Fruit fly (Drosophila melanogaster) whole organism, embryonic: ENCODE measurements around the gene mthl1.
A peak's percentile ranks its signal among the peaks of the same experiment; 100 is the strongest.

Experiments
- Ada2b ChIP-seq: fragments of 200-800 bp; sonication (Bioruptor generic); IDR thresholded peaks from 2 replicates; pipeline ENCODE4 v1.3.6; 2022; ENCODE audit warnings: missing biosample characterization, missing genetic modification characterization
- Bgb ChIP-seq: fragments of 200-800 bp; sonication (Bioruptor generic); IDR thresholded peaks from 2 replicates; pipeline ENCODE4 v1.3.6; 2022; ENCODE audit warnings: missing biosample characterization, missing genetic modification characterization; ENCODE audit not compliant: partially characterized antibody
- CG12104 ChIP-seq: fragments of 200-800 bp; sonication (Bioruptor generic); optimal IDR thresholded peaks from 3 replicates; lab custom pipeline; 2016; ENCODE audit warnings: missing biosample characterization, missing genetic modification characterization
- CG12299 ChIP-seq: fragments of 200-800 bp; sonication (Bioruptor generic); optimal IDR thresholded peaks from 2 replicates; lab custom pipeline; 2018; ENCODE audit warnings: missing biosample characterization, mild to moderate bottlenecking, missing genetic modification characterization
- CG12744 ChIP-seq: fragments of 200-800 bp; sonication (Bioruptor generic); optimal IDR thresholded peaks from 2 replicates; lab custom pipeline; 2016; ENCODE audit warnings: missing biosample characterization, missing genetic modification characterization
- CG13287 ChIP-seq: fragments of 200-800 bp; sonication (Bioruptor generic); IDR thresholded peaks from 2 replicates; pipeline ENCODE4 v1.3.6; 2022; ENCODE audit warnings: missing biosample characterization, missing genetic modification characterization; ENCODE audit not compliant: partially characterized antibody
- CG13775 ChIP-seq: fragments of 200-800 bp; sonication (Bioruptor generic); optimal IDR thresholded peaks from 3 replicates; lab custom pipeline; 2017; ENCODE audit warnings: missing biosample characterization, mild to moderate bottlenecking, missing genetic modification characterization
- CG14050 ChIP-seq: fragments of 200-800 bp; sonication (Bioruptor generic); IDR thresholded peaks from 3 replicates; pipeline ENCODE4 v1.3.6; 2022; ENCODE audit warnings: missing biosample characterization, missing genetic modification characterization
- CG14667 ChIP-seq: fragments of 200-800 bp; sonication (Bioruptor generic); IDR thresholded peaks from 2 replicates; pipeline ENCODE4 v1.3.6; 2022; ENCODE audit warnings: missing biosample characterization, missing genetic modification characterization
- CG16815 ChIP-seq: fragments of 200-800 bp; sonication (Bioruptor generic); optimal IDR thresholded peaks from 3 replicates; lab custom pipeline; 2017; ENCODE audit warnings: missing biosample characterization, mild to moderate bottlenecking, missing genetic modification characterization
- CG2116 ChIP-seq: fragments of 200-800 bp; sonication (Bioruptor generic); optimal IDR thresholded peaks from 3 replicates; lab custom pipeline; 2018; ENCODE audit warnings: missing biosample characterization, mild to moderate bottlenecking, missing genetic modification characterization
- CG2199 ChIP-seq: fragments of 200-800 bp; sonication (Bioruptor generic); IDR thresholded peaks from 3 replicates; pipeline ENCODE4 v1.3.6; 2022; ENCODE audit warnings: missing biosample characterization, missing genetic modification characterization
- CG3838 ChIP-seq: fragments of 200-800 bp; sonication (Bioruptor generic); optimal IDR thresholded peaks from 3 replicates; lab custom pipeline; 2016; ENCODE audit warnings: missing biosample characterization, missing genetic modification characterization
- CG7556 ChIP-seq: fragments of 200-800 bp; sonication (Bioruptor generic); optimal IDR thresholded peaks from 2 replicates; lab custom pipeline; 2017; ENCODE audit warnings: missing biosample characterization, mild to moderate bottlenecking, missing genetic modification characterization
- CG8359 ChIP-seq: fragments of 200-800 bp; sonication (Bioruptor generic); optimal IDR thresholded peaks from 2 replicates; lab custom pipeline; 2017; ENCODE audit warnings: missing biosample characterization, mild to moderate bottlenecking, missing genetic modification characterization, borderline replicate concordance
- CG8765 ChIP-seq: fragments of 200-800 bp; sonication (Bioruptor generic); IDR thresholded peaks from 2 replicates; pipeline ENCODE4 v1.3.6; 2022; ENCODE audit warnings: missing biosample characterization, missing genetic modification characterization
- CG8944 ChIP-seq: fragments of 200-800 bp; sonication (Bioruptor generic); optimal IDR thresholded peaks from 3 replicates; lab custom pipeline; 2016; ENCODE audit warnings: missing biosample characterization, missing genetic modification characterization
- CrebB ChIP-seq: fragments of 200-800 bp; sonication (Bioruptor generic); optimal IDR thresholded peaks from 3 replicates; lab custom pipeline; 2018; ENCODE audit warnings: missing biosample characterization, mild to moderate bottlenecking, missing genetic modification characterization
- Deaf1 ChIP-seq: fragments of 200-800 bp; optimal IDR thresholded peaks from 3 replicates; lab custom pipeline; 2019; ENCODE audit warnings: missing biosample characterization, mild to moderate bottlenecking, missing genetic modification characterization, moderate library complexity
- GATAe ChIP-seq: fragments of 200-800 bp; sonication (Bioruptor generic); conservative IDR thresholded peaks from 2 replicates; pipeline ENCODE4 v1.3.6; 2022; ENCODE audit warnings: missing biosample characterization, missing genetic modification characterization
- Hand ChIP-seq: fragments of 200-800 bp; sonication (Bioruptor generic); optimal IDR thresholded peaks from 2 replicates; lab custom pipeline; 2017; ENCODE audit warnings: mild to moderate bottlenecking, missing biosample characterization, missing genetic modification reagents, missing genetic modification characterization
- Scr ChIP-seq: fragments of 200-800 bp; sonication (Bioruptor generic); IDR thresholded peaks from 2 replicates; pipeline ENCODE4 v1.3.6; 2022; ENCODE audit warnings: missing biosample characterization, missing genetic modification characterization; ENCODE audit not compliant: partially characterized antibody
- Side ChIP-seq: fragments of 200-800 bp; sonication (Bioruptor generic); optimal IDR thresholded peaks from 2 replicates; lab custom pipeline; 2016; ENCODE audit warnings: missing biosample characterization, missing genetic modification characterization
- Sin3A ChIP-seq: fragments of >200 bp; optimal IDR thresholded peaks from 2 replicates; lab custom pipeline; 2018
- Spps ChIP-seq: fragments of 200-800 bp; sonication (Bioruptor generic); optimal IDR thresholded peaks from 2 replicates; lab custom pipeline; 2018; ENCODE audit warnings: missing biosample characterization, mild to moderate bottlenecking, missing genetic modification characterization
- Sry-δ ChIP-seq: fragments of 200-800 bp; sonication (Bioruptor generic); optimal IDR thresholded peaks from 2 replicates; lab custom pipeline; 2016; ENCODE audit warnings: missing biosample characterization, missing genetic modification characterization
- ato ChIP-seq: fragments of 200-800 bp; sonication (Bioruptor generic); IDR thresholded peaks from 2 replicates; pipeline ENCODE4 v1.3.6; 2022; ENCODE audit warnings: missing biosample characterization, missing genetic modification characterization; ENCODE audit not compliant: partially characterized antibody
- bab2 ChIP-seq: fragments of 200-800 bp; sonication (Bioruptor generic); optimal IDR thresholded peaks from 2 replicates; lab custom pipeline; 2016; ENCODE audit warnings: missing biosample characterization, missing genetic modification characterization
- cato ChIP-seq: fragments of 200-800 bp; sonication (Bioruptor generic); optimal IDR thresholded peaks from 2 replicates; lab custom pipeline; 2016; ENCODE audit warnings: missing biosample characterization, missing genetic modification characterization, borderline replicate concordance
- caup ChIP-seq: fragments of 200-800 bp; sonication (Bioruptor generic); optimal IDR thresholded peaks from 3 replicates; lab custom pipeline; 2017; ENCODE audit warnings: missing biosample characterization, mild to moderate bottlenecking, missing genetic modification characterization, moderate library complexity; ENCODE audit not compliant: severe bottlenecking
- corto ChIP-seq: fragments of 200-800 bp; sonication (Bioruptor generic); optimal IDR thresholded peaks from 2 replicates; lab custom pipeline; 2016; ENCODE audit warnings: missing biosample characterization, mild to moderate bottlenecking, missing genetic modification characterization, moderate library complexity
- da ChIP-seq: fragments of 200-800 bp; sonication (Bioruptor generic); optimal IDR thresholded peaks from 2 replicates; lab custom pipeline; 2016; ENCODE audit warnings: missing biosample characterization, missing genetic modification characterization
- exex ChIP-seq: fragments of 200-800 bp; sonication (Bioruptor generic); optimal IDR thresholded peaks from 4 replicates; lab custom pipeline; 2018; ENCODE audit warnings: missing biosample characterization, mild to moderate bottlenecking, missing genetic modification characterization, moderate library complexity
- fu2 ChIP-seq: fragments of 200-800 bp; sonication (Bioruptor generic); optimal IDR thresholded peaks from 2 replicates; lab custom pipeline; 2016; ENCODE audit warnings: missing biosample characterization, missing genetic modification characterization
- gsb-n ChIP-seq: fragments of 200-800 bp; sonication (Bioruptor generic); optimal IDR thresholded peaks from 3 replicates; lab custom pipeline; 2018; ENCODE audit warnings: missing biosample characterization, mild to moderate bottlenecking, missing genetic modification characterization
- jing ChIP-seq: fragments of 200-800 bp; sonication (Bioruptor generic); optimal IDR thresholded peaks from 2 replicates; lab custom pipeline; 2018; ENCODE audit warnings: missing biosample characterization, mild to moderate bottlenecking, missing genetic modification characterization
- ken ChIP-seq: fragments of 200-800 bp; sonication (Bioruptor generic); IDR thresholded peaks from 3 replicates; pipeline ENCODE4 v1.3.6; 2022; ENCODE audit warnings: missing biosample characterization, missing genetic modification characterization
- lola ChIP-seq, 3 experiments: fragments of >200 bp in 2 of 3; fragments of 200-800 bp in 1 of 3; sonication (Bioruptor generic) in 1 of 3; optimal IDR thresholded peaks; 2 replicates each; lab custom pipeline; 2017 to 2019; ENCODE audit warnings: missing biosample characterization in 3 of 3, missing genetic modification characterization in 3 of 3, mild to moderate bottlenecking in 1 of 3, moderate library complexity in 1 of 3
- lov ChIP-seq, 2 experiments: fragments of 200-800 bp in 1 of 2; fragments of >200 bp in 1 of 2; sonication (Bioruptor generic) in 1 of 2; IDR thresholded peaks in 1 of 2; optimal IDR thresholded peaks in 1 of 2; 2 replicates in 1 of 2; 3 replicates in 1 of 2; pipeline versions ENCODE4 v1.3.6 to Lab custom; 2017 to 2022; ENCODE audit warnings: missing biosample characterization in 1 of 2, missing genetic modification characterization in 1 of 2
- luna ChIP-seq: fragments of 200-800 bp; sonication (Bioruptor generic); optimal IDR thresholded peaks from 2 replicates; lab custom pipeline; 2016; ENCODE audit warnings: missing biosample characterization, missing genetic modification characterization
- mld ChIP-seq: fragments of 200-800 bp; sonication (Bioruptor generic); IDR thresholded peaks from 3 replicates; pipeline ENCODE4 v1.3.6; 2022; ENCODE audit warnings: missing biosample characterization, missing genetic modification characterization; ENCODE audit not compliant: partially characterized antibody
- org-1 ChIP-seq: fragments of 200-800 bp; sonication (Bioruptor generic); optimal IDR thresholded peaks from 2 replicates; lab custom pipeline; 2017; ENCODE audit warnings: missing biosample characterization, missing genetic modification characterization
- pho ChIP-seq: fragments of 200-800 bp; sonication (Bioruptor generic); optimal IDR thresholded peaks from 2 replicates; lab custom pipeline; 2016; ENCODE audit warnings: missing biosample characterization, missing genetic modification characterization
- sisA ChIP-seq: fragments of 200-800 bp; sonication (Bioruptor generic); IDR thresholded peaks from 2 replicates; pipeline ENCODE4 v1.3.6; 2022; ENCODE audit warnings: missing biosample characterization, missing genetic modification characterization
- slbo ChIP-seq: fragments of 200-800 bp; sonication (Bioruptor generic); IDR thresholded peaks from 2 replicates; pipeline ENCODE4 v1.3.6; 2022; ENCODE audit warnings: missing biosample characterization, missing genetic modification characterization
- stc ChIP-seq: fragments of 200-800 bp; sonication (Bioruptor generic); IDR thresholded peaks from 2 replicates; pipeline ENCODE4 v1.3.6; 2022; ENCODE audit warnings: missing biosample characterization, missing genetic modification characterization
- ttk ChIP-seq: fragments of 200-800 bp; sonication (Bioruptor generic); IDR thresholded peaks from 2 replicates; pipeline ENCODE4 v2.1.2; 2022; ENCODE audit warnings: missing biosample characterization, missing genetic modification characterization
- unpg ChIP-seq: fragments of 200-800 bp; sonication (Bioruptor generic); optimal IDR thresholded peaks from 3 replicates; lab custom pipeline; 2018; ENCODE audit warnings: missing biosample characterization, mild to moderate bottlenecking, missing genetic modification characterization, moderate library complexity
- vnd ChIP-seq: fragments of 200-800 bp; sonication (Bioruptor generic); IDR thresholded peaks from 3 replicates; pipeline ENCODE4 v1.3.6; 2022; ENCODE audit warnings: missing biosample characterization, missing genetic modification characterization; ENCODE audit not compliant: partially characterized antibody
- wek ChIP-seq: fragments of 200-800 bp; sonication (Bioruptor generic); optimal IDR thresholded peaks from 3 replicates; lab custom pipeline; 2018; ENCODE audit warnings: missing biosample characterization, mild to moderate bottlenecking, missing genetic modification characterization, moderate library complexity

The mthl1 gene

DNA sequence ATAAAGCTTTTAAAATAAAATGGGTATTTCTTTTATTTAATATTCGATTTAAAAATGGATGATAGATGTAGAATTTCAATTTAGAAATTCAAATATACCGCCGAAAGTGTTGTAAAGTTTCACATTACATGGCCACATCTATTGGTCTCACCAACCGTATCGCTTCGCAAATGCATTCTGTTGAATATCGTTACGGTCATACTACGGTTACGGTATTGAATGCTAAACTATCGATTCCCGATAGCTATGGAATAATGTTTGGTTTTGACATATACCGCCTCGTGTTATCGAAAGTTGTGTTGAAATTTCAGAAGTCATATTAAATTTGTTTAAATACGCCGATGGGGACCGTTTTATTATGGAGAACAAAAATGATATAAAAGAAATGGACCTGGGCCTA lies 10.3 kb downstream of the mthl1 start, which contains the start of the genes CG32573 and CG42512 (continued):
- peak; percentile 72 for TF ChIP-seq Sry-δ (GFP tag; lab: Kevin White, UChicago)
- no peak for TF ChIP-seq jing (GFP tag; lab: Kevin White, UChicago)
- TF ChIP-seq Bgb: peak; percentile 79
- no peak for TF ChIP-seq CG8765
- no peak for TF ChIP-seq Ada2b (GFP tag; lab: Robert Waterston, UW)
- TF ChIP-seq CG14050 (GFP tag; lab: Robert Waterston, UW): no peak
- no peak for TF ChIP-seq CG16815 (GFP tag; lab: Kevin White, UChicago)
- no peak for TF ChIP-seq Sin3A (lab: Kevin White, UChicago)
- no peak for TF ChIP-seq GATAe (GFP tag; lab: Robert Waterston, UW)
- peak; percentile 83 for TF ChIP-seq CG13287 (GFP tag; lab: Robert Waterston, UW)
- peak; percentile 65 for TF ChIP-seq Scr (GFP tag; lab: Robert Waterston, UW)
- TF ChIP-seq CrebB: no peak
- TF ChIP-seq Side (GFP tag; lab: Kevin White, UChicago): no peak
- no peak for TF ChIP-seq CG14667 (GFP tag; lab: Robert Waterston, UW)
- TF ChIP-seq wek (GFP tag; lab: Kevin White, UChicago): no peak
- peak; percentile 71 for TF ChIP-seq CG2116 (GFP tag; lab: Kevin White, UChicago)
- no peak for TF ChIP-seq corto (GFP tag; lab: Kevin White, UChicago)
- TF ChIP-seq ato (GFP tag; lab: Robert Waterston, UW): peak; percentile 48; the same call in 1 of the 2 replicates
- no peak for TF ChIP-seq CG12299
- no peak for TF ChIP-seq org-1 (GFP tag; lab: Kevin White, UChicago)
- TF ChIP-seq vnd (GFP tag; lab: Robert Waterston, UW): 0 out of 3 replicates have a peak, but pooled peaks have one; percentile 52
- TF ChIP-seq lov (optimal IDR thresholded peaks at IDR 0.05; lab: Kevin White, UChicago): no peak
- TF ChIP-seq lov (GFP tag; IDR thresholded peaks at IDR 0.05; lab: Robert Waterston, UW): no peak
- TF ChIP-seq CG3838: no peak
- TF ChIP-seq fu2 (GFP tag; lab: Kevin White, UChicago): no peak
- no peak for TF ChIP-seq gsb-n (tag; lab: Kevin White, UChicago)
- no peak for TF ChIP-seq cato (GFP tag; lab: Kevin White, UChicago)
- TF ChIP-seq luna (GFP tag; lab: Kevin White, UChicago): no peak
- TF ChIP-seq pho (GFP tag; lab: Kevin White, UChicago): no peak
- TF ChIP-seq Spps (tag; lab: Kevin White, UChicago): no peak
- no peak for TF ChIP-seq CG8359
- TF ChIP-seq ken: no peak
- TF ChIP-seq caup (GFP tag; lab: Kevin White, UChicago): no peak
- TF ChIP-seq ttk: no peak
- TF ChIP-seq Hand (GFP tag; lab: Kevin White, UChicago): no peak
- TF ChIP-seq unpg: no peak
- TF ChIP-seq slbo (GFP tag; lab: Robert Waterston, UW): no peak
- no peak for TF ChIP-seq stc (GFP tag; lab: Robert Waterston, UW)
- TF ChIP-seq sisA (GFP tag; lab: Robert Waterston, UW): no peak
- TF ChIP-seq CG7556 (GFP tag; lab: Kevin White, UChicago): no peak
- TF ChIP-seq CG13775 (GFP tag; lab: Kevin White, UChicago): no peak
- no peak for TF ChIP-seq bab2 (GFP tag; lab: Kevin White, UChicago)
- TF ChIP-seq CG8944 (GFP tag; lab: Kevin White, UChicago): no peak
- TF ChIP-seq mld (GFP tag; lab: Robert Waterston, UW): peak; percentile 53; the same call in 1 of the 3 replicates
- TF ChIP-seq Deaf1: no peak
- TF ChIP-seq CG12744 (GFP tag; lab: Kevin White, UChicago): no peak
- TF ChIP-seq CG2199: no peak
- no peak for TF ChIP-seq CG12104 (GFP tag; lab: Kevin White, UChicago)
- no peak for TF ChIP-seq da
- no peak for TF ChIP-seq exex (tag; lab: Kevin White, UChicago)
- no peak for TF ChIP-seq lola (GFP tag; optimal IDR thresholded peaks at IDR 0.05; lab: Kevin White, UChicago)
